Worm (Caenorhabditis elegans) whole organism, early embryonic: ENCODE measurements around the gene bpnt-1.

Experiments
- B0310.2 ChIP-seq: sonication (generic microtip); optimal IDR thresholded peaks from 2 replicates; lab custom pipeline; 2016; ENCODE audit warnings: mild to moderate bottlenecking, missing genetic modification characterization, missing compliant biosample characterization
- F13C5.2 ChIP-seq: sonication (generic microtip); optimal IDR thresholded peaks from 2 replicates; lab custom pipeline; 2017; ENCODE audit warnings: mild to moderate bottlenecking, missing genetic modification characterization, inconsistent platforms, missing compliant biosample characterization
- aly-1 ChIP-seq: sonication (generic microtip); optimal IDR thresholded peaks from 2 replicates; lab custom pipeline; 2016; ENCODE audit warnings: missing genetic modification characterization, missing compliant biosample characterization
- ama-1 ChIP-seq: fragments of 150-350 bp; optimal IDR thresholded peaks from 2 replicates; lab custom pipeline; 2014
- ceh-13 ChIP-seq: fragments of 200-800 bp; sonication (Bioruptor generic); optimal IDR thresholded peaks from 2 replicates; lab custom pipeline; 2018; ENCODE audit warnings: mild to moderate bottlenecking, missing genetic modification characterization, missing compliant biosample characterization
- ceh-36 ChIP-seq: sonication (generic microtip); optimal IDR thresholded peaks from 2 replicates; lab custom pipeline; 2016; ENCODE audit warnings: missing genetic modification characterization, inconsistent platforms, missing compliant biosample characterization
- ets-7 ChIP-seq: sonication (generic microtip); optimal IDR thresholded peaks from 2 replicates; lab custom pipeline; 2016; ENCODE audit warnings: missing genotype, missing genetic modification characterization, missing compliant biosample characterization
- flt-1 ChIP-seq: fragments of 200-800 bp; sonication (Bioruptor generic); IDR thresholded peaks from 2 replicates; pipeline ENCODE4 v1.3.6; 2022; ENCODE audit warnings: missing genetic modification characterization, missing compliant biosample characterization
- hmbx-1 ChIP-seq: sonication (generic microtip); optimal IDR thresholded peaks from 2 replicates; lab custom pipeline; 2016; ENCODE audit warnings: mild to moderate bottlenecking, missing genetic modification characterization, missing compliant biosample characterization
- hmg-4 ChIP-seq: fragments of 200-800 bp; sonication (Bioruptor generic); optimal IDR thresholded peaks from 2 replicates; lab custom pipeline; 2018; ENCODE audit warnings: mild to moderate bottlenecking, missing genetic modification characterization, missing compliant biosample characterization
- hnd-1 ChIP-seq: sonication (generic microtip); optimal IDR thresholded peaks from 2 replicates; lab custom pipeline; 2016; ENCODE audit warnings: missing genetic modification characterization, missing compliant biosample characterization
- pes-1 ChIP-seq: fragments of 200-800 bp; sonication (Bioruptor generic); IDR thresholded peaks from 2 replicates; pipeline ENCODE4 v1.3.6; 2022; ENCODE audit warnings: missing genetic modification reagents, missing genetic modification characterization, missing compliant biosample characterization
- scrt-1 ChIP-seq: fragments of 200-800 bp; sonication (Bioruptor generic); IDR thresholded peaks from 2 replicates; pipeline ENCODE4 v1.3.6; 2022; ENCODE audit warnings: missing genetic modification characterization, missing compliant biosample characterization
- sea-1 ChIP-seq: fragments of 200-800 bp; sonication (Bioruptor generic); conservative IDR thresholded peaks from 2 replicates; pipeline ENCODE4 v1.3.6; 2022; ENCODE audit warnings: missing genetic modification characterization, missing compliant biosample characterization
- tbx-11 ChIP-seq: fragments of 200-800 bp; sonication (Bioruptor generic); IDR thresholded peaks from 2 replicates; pipeline ENCODE4 v1.3.6; 2022; ENCODE audit warnings: missing genetic modification characterization, missing compliant biosample characterization
- tbx-37 ChIP-seq: fragments of 200-800 bp; sonication (Bioruptor generic); conservative IDR thresholded peaks from 2 replicates; pipeline ENCODE4 v1.3.6; 2022; ENCODE audit warnings: missing genetic modification reagents, missing genetic modification characterization, missing compliant biosample characterization
- tra-4 ChIP-seq: sonication (generic microtip); optimal IDR thresholded peaks from 2 replicates; lab custom pipeline; 2017; ENCODE audit warnings: missing genetic modification characterization, missing compliant biosample characterization

bpnt-1 gene

ce11 chrII:4424807-4425206 is 4.8 kb downstream of the bpnt-1 start, which contains the start of the genes dcaf-13 and toe-1:
Gene dcaf-13, minus strand, starts transcription at chrII:4424902.
Gene toe-1, plus strand, starts transcription at chrII:4425167.
- TF ChIP-seq ceh-36 (tag; lab: Kevin White, UChicago) = no peak
- TF ChIP-seq B0310.2 = no peak
- TF ChIP-seq flt-1 = no peak

ce11 chrII:4428121-4428520 is 8.1 kb downstream of the bpnt-1 start:
- no peak for TF ChIP-seq tra-4 (tag; lab: Kevin White, UChicago)
- TF ChIP-seq scrt-1 (GFP tag; lab: Robert Waterston, UW) = no peak
- no peak for TF ChIP-seq ama-1 (lab: Kevin White, UChicago)
- TF ChIP-seq tbx-11 = no peak
- TF ChIP-seq aly-1 (tag; lab: Kevin White, UChicago) = no peak
- TF ChIP-seq sea-1 (GFP tag; lab: Robert Waterston, UW) = no peak
- no peak for TF ChIP-seq hmbx-1 (tag; lab: Kevin White, UChicago)
- no peak for TF ChIP-seq ets-7 (tag; lab: Kevin White, UChicago)
- no peak for TF ChIP-seq pes-1 (GFP tag; lab: Robert Waterston, UW)
- no peak for TF ChIP-seq hmg-4 (GFP tag; lab: Kevin White, UChicago)
- no peak for TF ChIP-seq flt-1
- TF ChIP-seq ceh-13 (GFP tag; lab: Kevin White, UChicago) = no peak
- no peak for TF ChIP-seq hnd-1 (tag; lab: Kevin White, UChicago)
- TF ChIP-seq F13C5.2 (tag; lab: Kevin White, UChicago) = no peak

- TF ChIP-seq pes-1 (GFP tag; lab: Robert Waterston, UW) = no peak
- no peak for TF ChIP-seq B0310.2
- no peak for TF ChIP-seq hnd-1 (tag; lab: Kevin White, UChicago)
- no peak for TF ChIP-seq sea-1 (GFP tag; lab: Robert Waterston, UW)
- no peak for TF ChIP-seq tbx-11
- no peak for TF ChIP-seq aly-1 (tag; lab: Kevin White, UChicago)
These were observed 13.1 kb downstream of the bpnt-1 start, which contains the start of gene nhr-109 for ce11 chrII:4433146-4433545. Gene nhr-109, plus strand, starts transcription at chrII:4433367.

- TF ChIP-seq tbx-11 (no peak), ceh-13 (GFP tag; lab: Kevin White, UChicago) (no peak), hnd-1 (tag; lab: Kevin White, UChicago) (no peak), F13C5.2 (tag; lab: Kevin White, UChicago) (no peak), scrt-1 (GFP tag; lab: Robert Waterston, UW) (no peak), hmg-4 (GFP tag; lab: Kevin White, UChicago) (no peak)
These were observed 14.2 kb downstream of the bpnt-1 start for ce11 chrII:4434278-4434677.

- TF ChIP-seq pes-1 (GFP tag; lab: Robert Waterston, UW) (no peak), B0310.2 (no peak), tra-4 (tag; lab: Kevin White, UChicago) (no peak), sea-1 (GFP tag; lab: Robert Waterston, UW) (no peak), flt-1 (no peak), ama-1 (lab: Kevin White, UChicago) (no peak), F13C5.2 (tag; lab: Kevin White, UChicago) (no peak), tbx-37 (GFP tag; lab: Robert Waterston, UW) (no peak), ets-7 (tag; lab: Kevin White, UChicago) (no peak), tbx-11 (no peak), hmbx-1 (tag; lab: Kevin White, UChicago) (no peak), hmg-4 (GFP tag; lab: Kevin White, UChicago) (no peak), hnd-1 (tag; lab: Kevin White, UChicago) (no peak), scrt-1 (GFP tag; lab: Robert Waterston, UW) (no peak), ceh-36 (tag; lab: Kevin White, UChicago) (no peak), aly-1 (tag; lab: Kevin White, UChicago) (no peak), ceh-13 (GFP tag; lab: Kevin White, UChicago) (no peak)
These were observed 15.1 kb downstream of the bpnt-1 start, which contains the start of gene nhr-273 for ce11 chrII:4435134-4435533. Gene nhr-273, plus strand, starts transcription at chrII:4435300.

ce11 chrII:4438601-4439000 is 18.5 kb downstream of the bpnt-1 start, which contains the start of gene nhr-16:
Gene nhr-16, plus strand, starts transcription at chrII:4438805.
- no peak for TF ChIP-seq tbx-11
- no peak for TF ChIP-seq hmbx-1 (tag; lab: Kevin White, UChicago)
- TF ChIP-seq tra-4 (tag; lab: Kevin White, UChicago) = no peak
- no peak for TF ChIP-seq tbx-37 (GFP tag; lab: Robert Waterston, UW)
- no peak for TF ChIP-seq hnd-1 (tag; lab: Kevin White, UChicago)
- no peak for TF ChIP-seq B0310.2
- no peak for TF ChIP-seq ama-1 (lab: Kevin White, UChicago)
- TF ChIP-seq ets-7 (tag; lab: Kevin White, UChicago) = no peak
- TF ChIP-seq ceh-36 (tag; lab: Kevin White, UChicago) = no peak
- no peak for TF ChIP-seq ceh-13 (GFP tag; lab: Kevin White, UChicago)
- TF ChIP-seq scrt-1 (GFP tag; lab: Robert Waterston, UW) = no peak
- no peak for TF ChIP-seq pes-1 (GFP tag; lab: Robert Waterston, UW)
- no peak for TF ChIP-seq hmg-4 (GFP tag; lab: Kevin White, UChicago)
- TF ChIP-seq F13C5.2 (tag; lab: Kevin White, UChicago) = no peak
- no peak for TF ChIP-seq flt-1

- no peak for TF ChIP-seq ama-1 (lab: Kevin White, UChicago)
- TF ChIP-seq tbx-11 = no peak
- no peak for TF ChIP-seq tra-4 (tag; lab: Kevin White, UChicago)
- no peak for TF ChIP-seq aly-1 (tag; lab: Kevin White, UChicago)
- TF ChIP-seq ets-7 (tag; lab: Kevin White, UChicago) = no peak
- TF ChIP-seq hmg-4 (GFP tag; lab: Kevin White, UChicago) = no peak
- TF ChIP-seq ceh-13 (GFP tag; lab: Kevin White, UChicago) = no peak
- no peak for TF ChIP-seq scrt-1 (GFP tag; lab: Robert Waterston, UW)
- TF ChIP-seq hmbx-1 (tag; lab: Kevin White, UChicago) = no peak
These were observed 21.2 kb downstream of the bpnt-1 start for ce11 chrII:4441278-4441677.
